Fruit fly (Drosophila melanogaster): Measurements from ENCODE around the gene Pex5.

Gene Pex5

DNA sequence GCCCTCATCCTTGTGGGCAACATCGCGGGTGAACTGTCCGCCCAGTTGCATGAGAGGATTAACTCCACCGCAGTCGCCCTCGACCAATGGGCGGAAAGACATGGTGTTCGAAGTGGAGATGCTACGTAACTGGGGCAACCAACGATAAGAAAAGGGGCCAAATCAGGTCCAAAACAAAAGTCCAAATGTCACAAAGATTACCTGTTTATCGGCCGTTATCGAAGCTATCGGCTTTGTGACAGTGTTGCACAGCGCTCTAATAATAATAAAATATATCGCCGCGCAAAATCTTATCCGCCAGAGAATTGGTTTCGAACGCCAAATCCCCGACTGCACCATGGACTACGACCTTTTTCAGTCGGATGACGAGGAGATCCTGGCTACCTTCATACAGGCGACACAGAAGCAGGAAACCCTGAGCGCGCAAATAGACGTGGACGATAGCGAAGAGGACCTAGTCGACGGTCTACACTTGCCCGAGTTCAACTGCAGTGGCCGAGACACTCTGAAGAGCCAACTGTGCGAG lies at the start of gene Pex5, which contains the start of gene CG14803:
Pex5 (minus strand) TSS at position 476 of the 526 bp plus-strand sequence.
CG14803 (plus strand) TSS at position 285 of the 526 bp plus-strand sequence.
- peak; percentile 26 for TF ChIP-seq CG17801 (GFP tag; optimal IDR thresholded peaks at IDR 0.05; ENCODE audit: partially characterized antibody)

DNA sequence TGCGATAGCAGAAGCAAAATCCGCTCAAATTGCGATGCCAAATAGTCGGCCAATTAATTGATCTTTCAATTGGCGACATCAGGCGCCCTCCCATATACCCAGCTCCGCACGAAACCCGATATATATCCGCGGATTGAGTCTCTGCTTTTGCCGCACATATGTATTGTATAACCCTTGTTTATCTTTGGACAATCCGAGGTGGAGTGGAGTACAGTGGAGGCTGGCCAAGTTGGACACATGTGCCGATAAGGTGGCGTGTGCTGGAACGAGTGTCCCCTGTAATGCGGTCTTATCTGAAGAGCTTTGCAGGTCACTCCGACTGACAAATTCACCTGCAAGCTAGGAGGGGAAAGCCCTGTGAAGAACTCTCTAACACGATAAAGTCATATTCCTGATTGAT lies 40.7 kb upstream of the Pex5 start:
- no peak for TF ChIP-seq CG17801 (GFP tag; optimal IDR thresholded peaks at IDR 0.05; ENCODE audit: partially characterized antibody)

DNA sequence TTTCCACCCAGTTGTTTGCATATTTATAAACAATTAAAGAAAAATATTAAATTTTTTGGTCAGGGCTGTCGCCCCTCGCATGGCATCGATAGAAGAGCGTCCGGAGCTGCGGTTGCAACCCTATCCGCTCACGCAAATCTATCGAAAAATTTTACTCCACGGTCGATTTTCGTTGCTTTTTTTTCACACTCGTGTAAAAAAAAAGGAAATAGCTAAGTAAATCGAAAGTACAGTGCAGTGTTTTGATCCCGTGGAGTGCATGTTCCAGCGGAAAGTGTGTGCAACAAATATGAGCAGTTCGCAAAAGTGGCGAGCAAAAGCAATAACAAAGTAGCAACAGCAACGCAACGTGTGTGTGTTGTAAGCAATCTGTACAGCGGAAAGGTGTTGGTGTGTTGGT lies 39.9 kb upstream of the Pex5 start, which contains the start of the genes Edem1 and Rbcn-3B:
Edem1 (minus strand) TSS at position 71 of the 400 bp plus-strand sequence.
Rbcn-3B (plus strand) TSS at position 164 of the 400 bp plus-strand sequence.
- TF ChIP-seq CG17801 (GFP tag; optimal IDR thresholded peaks at IDR 0.05; ENCODE audit: partially characterized antibody): peak; percentile 63

DNA sequence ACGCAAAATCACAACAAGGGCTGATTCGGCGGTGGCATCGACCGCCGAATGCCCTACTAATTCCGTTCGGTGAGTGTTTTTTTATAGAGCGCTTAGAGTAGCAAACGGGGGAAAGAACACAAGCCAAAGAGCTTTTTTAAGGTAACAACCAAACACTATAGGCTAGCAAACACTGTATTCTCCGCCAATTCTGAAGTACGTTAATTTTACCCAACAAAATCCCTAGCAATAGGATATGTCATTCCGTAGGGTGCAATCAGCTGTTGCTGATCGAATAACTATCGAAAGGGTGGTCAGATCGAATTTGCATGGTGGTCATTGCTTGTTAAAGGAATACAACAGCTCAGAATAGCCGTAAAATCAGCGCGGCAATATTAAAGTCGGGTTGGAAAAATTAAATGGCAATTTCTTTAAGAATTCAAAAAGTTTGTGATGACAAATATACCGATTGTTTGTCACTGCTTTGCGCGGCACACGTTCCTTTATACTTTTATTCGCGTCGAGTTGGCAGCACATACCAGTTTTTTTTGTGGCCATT lies 38.9 kb upstream of the Pex5 start, which contains the start of gene mip130:
mip130 (plus strand) TSS at position 513 of the 538 bp plus-strand sequence.
- TF ChIP-seq CG17801 (GFP tag; optimal IDR thresholded peaks at IDR 0.05; ENCODE audit: partially characterized antibody): peak; percentile 39

DNA sequence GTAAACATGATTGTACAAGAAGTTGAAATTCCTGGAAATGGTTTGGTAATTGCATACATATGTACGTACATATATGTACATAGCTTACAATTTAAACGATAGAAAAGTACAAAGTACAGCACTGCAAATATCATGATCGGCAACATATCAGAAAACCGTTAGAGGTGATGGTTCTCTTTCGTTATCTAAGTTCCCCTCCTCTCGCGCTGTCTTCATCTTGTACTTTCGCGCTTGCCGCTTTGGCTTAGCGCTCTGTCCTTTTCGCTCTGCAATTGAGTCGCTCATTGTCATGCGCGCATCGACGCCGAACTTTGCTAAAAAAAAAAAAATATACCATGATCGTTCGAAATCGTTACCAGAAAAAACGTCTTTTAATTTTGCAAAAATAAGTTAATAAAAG lies 35.1 kb upstream of the Pex5 start:
- no peak for TF ChIP-seq CG17801 (GFP tag; optimal IDR thresholded peaks at IDR 0.05; ENCODE audit: partially characterized antibody)

DNA sequence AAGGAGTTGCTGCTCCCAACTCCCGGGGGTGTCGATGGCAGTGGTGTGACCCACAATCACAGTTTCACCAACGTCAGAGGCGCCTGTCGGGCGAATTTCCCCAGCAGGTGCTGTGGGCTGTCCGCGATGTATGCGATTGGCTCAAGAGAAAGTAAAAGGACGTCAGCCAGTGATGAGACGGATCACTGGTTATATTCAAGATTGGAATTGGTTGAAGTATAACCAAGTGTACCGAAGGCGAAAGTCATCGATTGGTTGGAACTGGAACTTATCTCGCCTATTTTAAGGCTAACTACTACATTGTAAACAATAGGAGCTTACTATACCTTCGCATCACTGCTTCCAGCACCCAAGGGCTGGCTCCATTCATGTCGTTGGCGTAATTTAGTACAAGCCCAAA lies 34.2 kb upstream of the Pex5 start, which contains the start of gene CG32801:
CG32801 (minus strand) TSS at position 101 of the 400 bp plus-strand sequence.
- no peak for TF ChIP-seq CG17801 (GFP tag; optimal IDR thresholded peaks at IDR 0.05; ENCODE audit: partially characterized antibody)

DNA sequence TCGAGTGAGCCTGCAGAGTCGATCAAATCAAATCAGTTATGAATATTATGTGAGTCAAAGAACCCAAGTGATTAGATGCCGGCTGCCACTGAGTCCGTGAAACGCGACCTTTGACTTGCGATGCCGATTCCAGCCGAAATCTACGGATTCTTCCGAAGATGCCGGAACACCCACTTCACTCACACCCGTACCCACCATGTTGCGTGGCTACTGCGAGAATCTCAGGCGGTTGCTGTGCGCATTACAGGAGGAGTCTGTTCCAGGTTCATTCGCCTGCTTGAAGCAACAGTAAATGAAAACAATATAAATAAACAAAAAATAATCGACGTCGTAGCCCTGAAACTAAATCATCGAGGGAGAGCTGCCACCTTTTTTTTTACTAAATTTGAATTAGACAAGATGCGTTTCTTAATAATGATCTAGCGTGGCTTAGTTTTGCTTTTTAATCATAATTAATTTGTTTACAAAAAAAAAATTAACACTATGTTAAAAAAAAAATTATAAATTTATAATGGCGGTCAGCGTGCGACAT lies 32.8 kb upstream of the Pex5 start, which contains the start of gene Ldaf1:
Ldaf1 (minus strand) TSS at position 307 of the 532 bp plus-strand sequence.
- no peak for TF ChIP-seq CG17801 (GFP tag; optimal IDR thresholded peaks at IDR 0.05; ENCODE audit: partially characterized antibody)

DNA sequence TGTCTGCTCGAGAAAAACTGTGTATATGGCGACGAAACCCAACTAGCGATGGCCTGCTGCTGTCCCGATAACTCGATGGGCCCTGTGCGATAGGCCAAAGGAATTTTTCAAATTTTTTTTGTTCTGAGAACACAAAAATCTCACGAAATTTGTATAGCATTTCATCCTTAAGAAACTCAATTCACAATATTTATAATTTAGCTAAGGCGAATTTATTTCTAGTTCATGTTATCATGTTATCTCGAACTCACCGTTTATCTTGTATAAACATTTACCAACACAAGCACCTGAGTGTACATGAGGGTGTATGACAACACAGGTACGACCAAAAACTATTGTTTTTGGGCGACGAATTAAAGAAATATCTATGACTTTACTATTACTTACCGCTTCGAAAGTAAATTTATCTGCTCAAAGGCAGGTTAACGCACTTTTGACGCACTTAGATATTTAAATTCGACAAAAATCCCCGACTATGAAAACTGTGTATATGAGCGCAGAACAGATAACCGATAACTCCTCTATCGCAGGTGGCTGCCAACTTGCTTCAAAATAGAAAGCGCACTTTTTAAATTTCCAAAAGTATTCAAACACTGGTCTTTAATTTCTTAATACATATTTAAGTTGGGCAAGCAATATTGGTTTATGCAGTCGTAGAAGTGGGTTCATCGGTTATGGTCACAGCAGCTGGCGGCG lies 31.4 kb upstream of the Pex5 start, which contains the start of gene arm:
arm (minus strand) TSS at position 524 of the 696 bp plus-strand sequence.
- TF ChIP-seq CG17801 (GFP tag; optimal IDR thresholded peaks at IDR 0.05; ENCODE audit: partially characterized antibody): no peak

DNA sequence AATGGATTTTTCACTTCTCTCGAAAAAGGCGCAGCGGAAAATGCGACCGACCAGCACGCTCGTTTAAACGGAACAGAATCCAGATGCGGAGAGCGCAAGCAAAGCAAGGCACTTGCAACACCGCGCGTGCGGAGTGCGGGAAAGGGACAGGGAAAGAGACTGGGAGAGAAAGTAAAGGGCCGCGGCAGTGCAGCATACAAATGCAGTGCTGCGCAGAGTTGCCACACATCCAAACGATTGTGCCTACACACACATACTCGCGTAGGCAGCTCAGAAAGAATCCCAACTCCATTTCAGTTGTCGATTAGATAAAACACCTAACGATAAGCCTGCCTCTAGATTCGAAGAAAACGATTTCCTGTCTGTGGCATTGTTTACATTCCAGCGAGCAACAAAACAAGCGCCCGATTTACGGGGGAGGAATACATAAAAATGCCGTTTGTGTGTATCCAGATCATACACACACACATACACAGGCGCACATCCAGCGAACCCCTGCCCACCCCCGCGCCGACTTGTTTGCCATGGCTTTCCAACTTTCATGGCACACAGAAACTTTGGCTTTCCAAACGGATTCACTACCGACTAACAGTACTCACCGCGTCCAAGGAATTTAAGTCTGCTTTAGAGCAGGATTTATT lies 30.7 kb upstream of the Pex5 start:
- no peak for TF ChIP-seq CG17801 (GFP tag; optimal IDR thresholded peaks at IDR 0.05; ENCODE audit: partially characterized antibody)

DNA sequence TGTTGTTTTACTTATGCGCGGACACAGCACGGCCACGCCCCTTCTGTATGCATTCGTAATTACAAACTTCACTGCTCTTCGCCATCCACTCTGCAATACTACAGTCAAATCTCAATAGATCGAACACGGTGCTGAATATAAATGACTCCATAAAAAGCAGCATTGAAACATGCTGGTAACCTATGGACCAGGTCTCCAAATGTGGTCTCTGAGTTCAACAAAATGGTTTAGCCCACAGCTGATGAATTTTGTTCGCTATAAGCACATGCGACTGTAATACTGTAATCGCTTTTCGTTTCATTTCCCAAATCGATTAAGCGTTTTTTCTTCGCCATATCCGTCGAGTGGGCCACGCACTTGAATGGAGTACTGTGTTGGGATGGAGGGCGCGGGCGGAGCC lies 28.5 kb upstream of the Pex5 start:
- no peak for TF ChIP-seq CG17801 (GFP tag; optimal IDR thresholded peaks at IDR 0.05; ENCODE audit: partially characterized antibody)

DNA sequence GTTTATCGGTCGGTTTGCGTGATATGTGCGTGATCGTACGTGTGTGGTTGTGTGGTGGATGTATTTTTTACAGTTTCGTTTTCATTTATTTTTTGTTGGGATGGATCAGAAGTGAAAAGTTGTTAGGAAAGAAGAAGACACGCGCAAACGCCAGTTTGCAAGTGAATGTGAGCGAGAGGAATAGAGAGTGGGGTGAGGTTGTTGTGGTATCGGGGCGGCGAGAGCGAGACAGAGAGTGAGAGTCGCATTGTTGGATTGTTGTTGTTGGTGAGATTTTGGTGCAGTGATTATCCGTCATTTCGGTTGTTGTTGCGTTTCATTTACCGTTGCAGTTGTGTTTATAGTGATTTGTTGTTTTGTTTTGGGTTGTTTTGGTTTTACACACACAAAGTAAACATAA lies 24.7 kb upstream of the Pex5 start:
- TF ChIP-seq CG17801 (GFP tag; optimal IDR thresholded peaks at IDR 0.05; ENCODE audit: partially characterized antibody): no peak

DNA sequence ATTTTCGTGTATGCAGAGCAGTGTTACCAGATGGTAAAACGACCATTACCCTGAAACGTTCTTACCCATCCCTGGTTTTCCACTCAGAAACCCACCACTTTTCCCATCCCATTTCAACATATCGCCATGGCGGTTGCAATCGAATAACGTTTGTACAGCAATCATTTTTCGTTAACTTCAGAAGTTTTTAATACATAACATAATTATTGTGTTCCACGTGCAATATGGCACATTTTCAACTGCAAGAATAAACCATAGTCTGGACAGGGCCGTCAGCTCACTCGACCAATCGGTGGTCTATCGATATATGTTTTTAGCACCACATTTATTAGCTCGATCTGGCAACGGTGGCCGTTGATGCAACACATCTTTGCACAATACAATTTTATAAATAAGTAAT lies 21.1 kb upstream of the Pex5 start, which contains the start of the genes trr and mRpL16:
trr (minus strand) TSS at position 25 of the 400 bp plus-strand sequence.
mRpL16 (plus strand) TSS at position 331 of the 400 bp plus-strand sequence.
- TF ChIP-seq CG17801 (GFP tag; optimal IDR thresholded peaks at IDR 0.05; ENCODE audit: partially characterized antibody): peak; percentile 83

DNA sequence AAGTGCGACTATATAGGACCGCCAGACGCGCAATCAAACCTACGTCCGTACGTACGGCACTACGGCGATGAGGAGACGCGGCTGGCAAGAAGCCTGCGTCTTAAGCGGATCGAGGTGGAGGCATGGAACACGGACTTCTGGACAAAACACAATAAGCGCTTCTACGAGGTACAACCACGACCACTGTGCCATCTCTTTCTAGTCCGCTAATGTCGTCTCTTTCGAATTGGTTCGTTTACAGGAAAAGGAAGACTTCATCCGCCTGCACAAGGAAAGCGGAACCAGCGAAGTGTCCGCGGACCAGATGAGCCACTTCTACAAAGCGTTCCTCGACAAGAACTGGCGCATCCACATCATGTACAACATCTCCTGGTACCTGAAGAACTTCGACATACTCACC lies 11.9 kb upstream of the Pex5 start:
- TF ChIP-seq CG17801 (GFP tag; optimal IDR thresholded peaks at IDR 0.05; ENCODE audit: partially characterized antibody): no peak

DNA sequence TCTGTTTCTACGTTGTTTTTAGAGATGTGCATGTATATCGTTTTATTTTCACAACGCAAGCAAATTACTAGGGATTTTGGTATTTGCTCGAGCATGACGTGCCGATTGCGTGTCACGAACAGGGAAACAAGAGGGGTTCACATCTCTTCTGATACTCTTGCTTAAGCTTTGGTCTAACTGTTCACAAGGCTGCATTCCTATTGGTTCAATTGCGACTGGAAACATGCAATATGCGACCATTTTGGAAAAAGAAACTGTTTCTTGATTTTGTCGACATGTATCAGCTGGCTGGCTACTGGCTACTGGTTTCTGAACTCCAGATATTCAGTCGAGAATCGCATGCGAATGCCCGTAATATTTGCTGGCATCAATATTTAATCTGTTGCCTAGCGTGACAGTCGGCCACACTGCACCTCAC lies 11.3 kb upstream of the Pex5 start, which contains the start of gene Coa8:
Coa8 (plus strand) TSS at position 144 of the 418 bp plus-strand sequence.
- peak; percentile 57 for TF ChIP-seq CG17801 (GFP tag; optimal IDR thresholded peaks at IDR 0.05; ENCODE audit: partially characterized antibody)
